Worm (Caenorhabditis elegans) whole organism, L3 larva: ENCODE results near the gene F33H12.1.

Experiments
- ama-1 ChIP-seq: fragments of 150-350 bp; optimal IDR thresholded peaks from 2 replicates; lab custom pipeline; 2018
- elt-2 ChIP-seq: sonication (generic microtip); optimal IDR thresholded peaks from 2 replicates; lab custom pipeline; 2016; ENCODE audit warnings: missing genetic modification reagents, mild to moderate bottlenecking, missing genetic modification characterization, missing compliant biosample characterization
- fkh-10 ChIP-seq: sonication (generic microtip); optimal IDR thresholded peaks from 2 replicates; lab custom pipeline; 2017; ENCODE audit warnings: missing biosample characterization, missing genetic modification reagents, missing genetic modification characterization
- lin-15B ChIP-seq: fragments of 150-350 bp; optimal IDR thresholded peaks from 2 replicates; lab custom pipeline; 2014; ENCODE audit warnings: missing biosample characterization, missing genetic modification characterization
- mml-1 ChIP-seq: fragments of 150-350 bp; sonication (generic microtip); optimal IDR thresholded peaks from 3 replicates; lab custom pipeline; 2014; ENCODE audit warnings: missing biosample characterization, missing genetic modification characterization
- nhr-237 ChIP-seq: fragments of 150-350 bp; optimal IDR thresholded peaks from 2 replicates; lab custom pipeline; 2014; ENCODE audit warnings: missing biosample characterization, missing genetic modification characterization
- nhr-25 ChIP-seq: sonication (generic microtip); optimal IDR thresholded peaks from 2 replicates; lab custom pipeline; 2017; ENCODE audit warnings: missing biosample characterization, missing genetic modification characterization
- nhr-77 ChIP-seq: fragments of 150-350 bp; optimal IDR thresholded peaks from 2 replicates; lab custom pipeline; 2014; ENCODE audit warnings: missing biosample characterization, missing genetic modification characterization
- skn-1 ChIP-seq: fragments of 150-350 bp; optimal IDR thresholded peaks from 2 replicates; lab custom pipeline; 2014; ENCODE audit warnings: missing biosample characterization, missing genetic modification characterization
- unc-62 ChIP-seq: fragments of 150-350 bp; sonication (generic microtip); optimal IDR thresholded peaks from 4 replicates; lab custom pipeline; 2014; ENCODE audit warnings: missing biosample characterization, missing genetic modification reagents, missing genetic modification characterization
- ztf-11 ChIP-seq: fragments of 150-350 bp; optimal IDR thresholded peaks from 2 replicates; lab custom pipeline; 2014; ENCODE audit warnings: missing biosample characterization, missing genetic modification characterization

ce11 chrII:2564899-2565298 is 35.4 kb upstream of the F33H12.1 start, which contains the start of gene usp-39:
- TF ChIP-seq elt-2 (tag; lab: Kevin White, UChicago): peak; percentile 55
- no peak for TF ChIP-seq nhr-237 (tag; lab: Kevin White, UChicago)
- no peak for TF ChIP-seq nhr-77 (tag; lab: Kevin White, UChicago)
- peak; percentile 0 for TF ChIP-seq skn-1
- TF ChIP-seq ztf-11 (tag; lab: Kevin White, UChicago): no peak
- no peak for TF ChIP-seq ama-1 (lab: Kevin White, UChicago)
- TF ChIP-seq fkh-10 (GFP tag; lab: Kevin White, UChicago): peak; percentile 53
- TF ChIP-seq lin-15B (tag; lab: Kevin White, UChicago): peak; percentile 89
- TF ChIP-seq mml-1 (tag; lab: Kevin White, UChicago): no peak
- peak; percentile 12 for TF ChIP-seq unc-62 (GFP tag; lab: Kevin White, UChicago)
- TF ChIP-seq nhr-25 (tag; lab: Kevin White, UChicago): no peak
